Fruit fly (Drosophila melanogaster) S2 (cell line): Measurements from ENCODE around the gene vret.

ENCODE experiments used
- CG8478 ChIP-seq: fragments of >200 bp; optimal IDR thresholded peaks from 2 replicates; lab custom pipeline; 2018
- CTCF ChIP-seq, 2 experiments: fragments of >200 bp; optimal IDR thresholded peaks; 2 replicates each; lab custom pipeline; 2018

- no peak for TF ChIP-seq CG8478 (lab: Kevin White, UChicago)
- no peak for TF ChIP-seq CTCF (optimal IDR thresholded peaks at IDR 0.05; lab: Kevin White, UChicago)
Measured at dm6 chr3R:22698208-22698607, 47.2 kb downstream of the vret start, which contains the start of gene Cyp6d4.
